Fruit fly (Drosophila melanogaster): Measurements from ENCODE around the gene pths.

- TF ChIP-seq CG8478 (optimal IDR thresholded peaks at IDR 0.05) (no peak), CTCF (optimal IDR thresholded peaks at IDR 0.05) (no peak)
These were observed 46.3 kb downstream of the pths start for dm6 chr2L:21189273-21189781.
